Worm (Caenorhabditis elegans): ENCODE data around the gene aqp-12.

aqp-12 gene

ce11 chrII:12224916-12225406 is 21.9 kb downstream of the aqp-12 start, which contains the start of the genes pqn-87 and rsr-2:
pqn-87 (minus strand) TSS chrII:12225086.
rsr-2 (plus strand) TSS chrII:12225356.
- TF ChIP-seq flh-1 (GFP tag; optimal IDR thresholded peaks at IDR 0.05) (no peak), lsy-2 (tag; optimal IDR thresholded peaks at IDR 0.05) (peak; percentile 54), tbx-8 (GFP tag; optimal IDR thresholded peaks at IDR 0.05) (no peak), elt-1 (tag; optimal IDR thresholded peaks at IDR 0.05; ENCODE audit: borderline replicate concordance, insufficient read depth) (no peak), ces-1 (GFP tag; optimal IDR thresholded peaks at IDR 0.05) (peak; percentile 24), mls-2 (tag; optimal IDR thresholded peaks at IDR 0.05) (peak; percentile 21), elt-3 (tag; optimal IDR thresholded peaks at IDR 0.05) (no peak), nhr-76 (tag; optimal IDR thresholded peaks at IDR 0.05) (no peak), sptf-1 (tag; optimal IDR thresholded peaks at IDR 0.05) (peak; percentile 9), unc-62 (GFP tag; optimal IDR thresholded peaks at IDR 0.05) (no peak), nhr-237 (tag; optimal IDR thresholded peaks at IDR 0.05) (no peak), mep-1 (tag; optimal IDR thresholded peaks at IDR 0.05) (peak; percentile 27), ceh-43 (GFP tag; optimal IDR thresholded peaks at IDR 0.05) (no peak), zip-8 (tag; optimal IDR thresholded peaks at IDR 0.05) (no peak), ham-2 (GFP tag; optimal IDR thresholded peaks at IDR 0.05) (peak; percentile 15), hlh-1 (tag; optimal IDR thresholded peaks at IDR 0.05) (no peak)

- no peak for TF ChIP-seq nhr-76 (tag; optimal IDR thresholded peaks at IDR 0.05)
- no peak for TF ChIP-seq elt-3 (tag; optimal IDR thresholded peaks at IDR 0.05)
- no peak for TF ChIP-seq ztf-11 (tag; optimal IDR thresholded peaks at IDR 0.05)
- TF ChIP-seq blmp-1 (tag; optimal IDR thresholded peaks at IDR 0.05): no peak
- no peak for TF ChIP-seq nhr-12 (tag; optimal IDR thresholded peaks at IDR 0.05)
- no peak for TF ChIP-seq flh-1 (GFP tag; optimal IDR thresholded peaks at IDR 0.05)
- no peak for TF ChIP-seq nhr-2 (tag; optimal IDR thresholded peaks at IDR 0.05)
- TF ChIP-seq ham-2 (GFP tag; optimal IDR thresholded peaks at IDR 0.05): no peak
- no peak for TF ChIP-seq ces-1 (GFP tag; optimal IDR thresholded peaks at IDR 0.05)
- no peak for TF ChIP-seq lin-32 (GFP tag; optimal IDR thresholded peaks at IDR 0.05)
- TF ChIP-seq snpc-4 (tag; optimal IDR thresholded peaks at IDR 0.05): no peak
- TF ChIP-seq elt-1 (tag; optimal IDR thresholded peaks at IDR 0.05; ENCODE audit: borderline replicate concordance, insufficient read depth): no peak
- TF ChIP-seq ceh-39 (tag; optimal IDR thresholded peaks at IDR 0.05): no peak
- no peak for TF ChIP-seq mab-5 (tag; optimal IDR thresholded peaks at IDR 0.05)
Observed at ce11 chrII:12226192-12226591, 23.2 kb downstream of the aqp-12 start.

DNA sequence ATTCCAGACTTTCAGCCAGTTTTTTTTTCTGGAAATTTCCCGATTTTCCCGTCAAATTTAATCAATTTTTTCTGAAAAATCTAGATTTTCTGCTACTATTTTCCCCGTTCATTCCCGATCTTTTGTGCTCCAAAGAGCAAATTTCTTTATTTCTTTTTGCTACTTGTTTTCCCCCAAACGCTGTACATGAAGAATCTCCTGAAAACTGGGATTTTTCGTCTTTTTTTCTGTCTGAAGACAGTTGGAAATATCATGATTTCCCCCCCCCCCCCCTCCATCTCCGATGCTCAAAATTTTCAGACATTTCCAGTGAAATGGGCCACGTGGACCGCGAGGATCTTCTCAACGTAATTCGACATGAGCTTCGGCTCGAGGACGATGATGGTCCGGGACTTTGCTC is 25.0 kb downstream of the aqp-12 start, which contains the start of gene sinh-1:
Gene sinh-1 (plus strand): TSS at position 301 of the 400 bp plus-strand sequence.
- TF ChIP-seq elt-1 (tag; optimal IDR thresholded peaks at IDR 0.05; ENCODE audit: borderline replicate concordance, insufficient read depth): no peak
- TF ChIP-seq ceh-43 (GFP tag; optimal IDR thresholded peaks at IDR 0.05): no peak
- no peak for TF ChIP-seq ham-2 (GFP tag; optimal IDR thresholded peaks at IDR 0.05)
- no peak for TF ChIP-seq lin-13 (tag; optimal IDR thresholded peaks at IDR 0.05)
- TF ChIP-seq blmp-1 (tag; optimal IDR thresholded peaks at IDR 0.05): no peak
- TF ChIP-seq sptf-1 (tag; optimal IDR thresholded peaks at IDR 0.05): no peak
- TF ChIP-seq ceh-39 (tag; optimal IDR thresholded peaks at IDR 0.05): no peak
- no peak for TF ChIP-seq hlh-1 (tag; optimal IDR thresholded peaks at IDR 0.05)
- no peak for TF ChIP-seq nhr-237 (tag; optimal IDR thresholded peaks at IDR 0.05)
- no peak for TF ChIP-seq unc-39 (tag; optimal IDR thresholded peaks at IDR 0.05)
- no peak for TF ChIP-seq sem-2 (GFP tag; optimal IDR thresholded peaks at IDR 0.05)
- no peak for TF ChIP-seq cnd-1 (tag; optimal IDR thresholded peaks at IDR 0.05)
- no peak for TF ChIP-seq nhr-2 (tag; optimal IDR thresholded peaks at IDR 0.05)
- TF ChIP-seq M03D4.4 (tag; optimal IDR thresholded peaks at IDR 0.05): no peak

- peak; percentile 24 for TF ChIP-seq lsy-2 (tag; optimal IDR thresholded peaks at IDR 0.05)
- no peak for TF ChIP-seq ceh-83 (GFP tag; optimal IDR thresholded peaks at IDR 0.05)
- no peak for TF ChIP-seq bed-3 (GFP tag; optimal IDR thresholded peaks at IDR 0.05)
- no peak for TF ChIP-seq elt-3 (tag; optimal IDR thresholded peaks at IDR 0.05)
- TF ChIP-seq ham-2 (GFP tag; optimal IDR thresholded peaks at IDR 0.05): peak; percentile 61
Observed at ce11 chrII:12237555-12237954, 34.5 kb downstream of the aqp-12 start.

DNA sequence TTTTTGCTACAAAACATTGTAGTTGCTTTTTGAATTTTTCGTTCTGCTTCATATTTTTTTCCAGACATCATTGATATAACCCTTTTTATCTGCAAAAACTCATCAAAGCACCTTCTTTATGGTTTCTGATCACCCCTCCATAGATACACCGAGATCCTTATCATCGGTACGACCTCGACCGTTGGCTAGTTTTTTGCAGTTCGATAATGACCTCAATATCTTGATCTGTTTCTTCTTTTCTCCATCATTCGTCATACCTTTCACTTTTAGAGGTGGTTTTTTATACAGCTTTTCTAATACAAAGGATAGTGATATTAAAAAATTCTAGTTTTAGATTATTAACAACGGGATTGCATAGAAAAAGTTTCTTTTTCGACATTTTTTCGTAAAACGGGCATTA is 36.4 kb downstream of the aqp-12 start:
- TF ChIP-seq mab-5 (tag; optimal IDR thresholded peaks at IDR 0.05) (no peak), hlh-1 (tag; optimal IDR thresholded peaks at IDR 0.05) (no peak), ham-2 (GFP tag; optimal IDR thresholded peaks at IDR 0.05) (peak; percentile 8), ceh-83 (GFP tag; optimal IDR thresholded peaks at IDR 0.05) (no peak), elt-1 (tag; optimal IDR thresholded peaks at IDR 0.05; ENCODE audit: borderline replicate concordance, insufficient read depth) (peak; percentile 93)
